Fruit fly (Drosophila melanogaster) whole organism, larva: ENCODE data around the gene cnir.

Source experiments
- noc ChIP-seq: fragments of 200-800 bp; sonication (Bioruptor generic); optimal IDR thresholded peaks from 3 replicates; lab custom pipeline; 2019; ENCODE audit warnings: missing biosample characterization, mild to moderate bottlenecking, missing genetic modification characterization, moderate library complexity

The cnir gene

DNA sequence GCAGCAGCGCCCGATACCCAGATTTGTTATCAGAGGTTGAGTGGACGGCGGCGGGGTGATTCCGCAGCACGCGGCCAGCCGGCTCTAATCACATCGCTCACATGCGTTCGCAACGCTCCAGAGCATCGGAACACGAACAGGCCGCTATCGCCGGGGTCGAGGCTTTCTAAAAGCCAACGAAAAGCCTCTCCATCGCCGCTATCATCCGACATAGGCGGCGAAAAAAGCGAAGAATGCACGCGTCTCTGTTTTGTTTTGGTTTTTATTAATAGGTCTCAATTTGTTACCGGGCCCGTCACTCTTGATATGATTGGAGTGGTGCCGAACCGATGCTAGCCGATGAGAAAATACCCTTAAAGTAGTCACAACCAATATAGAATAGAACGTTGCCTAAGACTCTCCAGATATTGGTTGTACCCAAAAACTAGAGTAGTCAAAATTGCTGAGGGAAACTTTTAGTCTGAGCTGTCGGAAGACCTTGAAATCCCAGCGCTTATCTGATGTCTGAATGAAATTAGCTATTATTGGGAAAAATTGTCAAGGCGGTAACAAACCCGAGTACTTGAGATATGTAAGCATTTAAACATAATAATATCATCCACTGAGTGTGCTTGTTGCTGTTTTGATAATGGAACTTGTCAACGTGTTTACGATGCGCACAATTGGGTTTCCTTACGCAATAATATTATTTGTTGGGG lies 2.5 kb upstream of the cnir start, which contains the start of gene CG17261:
CG17261 (plus strand) TSS at position 634 of the 698 bp plus-strand sequence.
- TF ChIP-seq noc = peak; percentile 89

DNA sequence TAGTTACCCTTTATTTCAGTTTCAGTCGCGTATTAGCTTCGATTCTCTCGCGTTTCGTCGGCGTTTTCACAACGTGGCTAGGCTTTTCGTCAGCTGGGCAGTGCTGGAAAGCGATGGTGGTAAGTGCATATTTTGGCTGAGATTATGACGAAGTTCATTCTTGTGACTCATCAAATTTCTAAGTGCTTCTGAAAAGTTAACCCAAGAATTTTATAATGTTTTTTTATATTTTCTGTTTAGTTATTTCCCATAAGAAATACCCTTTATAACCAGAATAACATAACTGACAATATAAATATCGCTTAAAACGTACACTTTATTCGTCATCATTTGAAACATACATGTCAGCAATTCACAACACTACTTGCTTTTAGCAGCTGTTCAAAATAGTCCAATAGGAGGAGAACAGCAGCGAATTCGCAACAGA lies 2.4 kb downstream of the cnir start, which contains the start of the genes CG17260 and SerRS:
CG17260 (plus strand) TSS at position 78 of the 427 bp plus-strand sequence.
SerRS (minus strand) TSS at position 251 of the 427 bp plus-strand sequence.
- peak; percentile 93 for TF ChIP-seq noc

- TF ChIP-seq noc = no peak
Observed at dm6 chr2L:3034969-3035368, 4.6 kb downstream of the cnir start, which contains the start of gene CG17258. Gene CG17258, minus strand, starts transcription at chr2L:3035348.

dm6 chr2L:3030350-3030749 lies 9.3 kb downstream of the cnir start, which contains the start of gene GABPI:
Gene GABPI, plus strand, starts transcription at chr2L:3030539.
- no peak for TF ChIP-seq noc

dm6 chr2L:3029012-3029411 lies 10.6 kb downstream of the cnir start, which contains the start of the genes Sf3b2 and CG17219:
Gene Sf3b2, minus strand, starts transcription at chr2L:3029168.
Gene CG17219, plus strand, starts transcription at chr2L:3029253.
- no peak for TF ChIP-seq noc

- no peak for TF ChIP-seq noc
Observed at dm6 chr2L:3022986-3023385, 16.6 kb downstream of the cnir start, which contains the start of the genes alpha4GT1 and Prp40. Gene alpha4GT1, minus strand, starts transcription at chr2L:3023141. Gene Prp40, plus strand, starts transcription at chr2L:3023226.

dm6 chr2L:3018212-3018611 lies 21.4 kb downstream of the cnir start, which contains the start of the genes CG17224 and CG17264:
Gene CG17224, minus strand, starts transcription at chr2L:3018308.
Gene CG17264, plus strand, starts transcription at chr2L:3018508.
- no peak for TF ChIP-seq noc

- no peak for TF ChIP-seq noc
Observed at dm6 chr2L:3012780-3013179, 26.8 kb downstream of the cnir start.

- TF ChIP-seq noc = no peak
Observed at dm6 chr2L:3011484-3011883, 28.1 kb downstream of the cnir start.

dm6 chr2L:3009438-3009837 lies 30.2 kb downstream of the cnir start:
- no peak for TF ChIP-seq noc

DNA sequence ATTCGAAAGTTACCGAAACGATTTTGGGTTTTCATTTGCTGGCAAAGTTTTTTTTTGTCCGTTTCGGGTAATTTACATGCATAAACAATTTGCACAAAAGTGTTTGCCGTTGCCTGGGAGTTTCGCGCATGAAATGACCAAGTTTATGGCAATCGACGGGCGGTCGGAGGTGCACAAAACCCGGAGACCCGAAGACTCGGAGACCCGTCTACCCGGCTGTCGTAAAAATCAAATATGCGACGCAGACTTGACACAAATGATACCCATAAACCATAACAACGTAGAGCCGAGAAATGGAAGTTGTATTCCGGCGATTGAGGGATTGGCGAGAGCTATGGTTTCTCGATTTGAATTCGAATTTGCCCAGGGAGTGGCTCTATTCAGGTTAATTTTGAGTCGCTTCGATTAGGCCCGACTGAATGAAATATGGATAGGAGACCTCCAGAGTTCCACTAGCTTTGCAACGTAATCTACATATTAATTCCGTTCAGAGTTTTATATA lies 32.6 kb downstream of the cnir start:
- TF ChIP-seq noc = no peak

- TF ChIP-seq noc = no peak
Observed at dm6 chr2L:3006194-3006593, 33.4 kb downstream of the cnir start.

DNA sequence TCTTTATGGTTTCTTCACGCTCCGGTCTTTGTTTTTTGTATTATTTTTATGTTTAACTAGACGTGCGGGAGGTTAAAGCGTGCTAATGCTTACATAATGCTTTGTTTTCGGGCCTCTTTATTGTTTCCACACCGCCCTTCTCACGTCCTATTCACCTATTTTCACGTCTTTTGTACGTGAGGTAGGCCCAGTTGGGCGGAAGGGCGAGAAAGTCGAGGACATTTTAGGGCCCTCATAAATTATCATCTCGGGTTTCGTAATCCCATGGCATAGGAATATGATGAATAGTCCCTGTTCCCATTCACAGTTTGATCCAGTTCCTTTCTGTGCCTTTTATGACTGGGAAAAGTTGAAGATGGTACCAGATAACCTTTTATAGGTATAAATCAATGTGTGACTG lies 34.1 kb downstream of the cnir start:
- no peak for TF ChIP-seq noc

dm6 chr2L:3004601-3005000 lies 35.0 kb downstream of the cnir start:
- no peak for TF ChIP-seq noc

DNA sequence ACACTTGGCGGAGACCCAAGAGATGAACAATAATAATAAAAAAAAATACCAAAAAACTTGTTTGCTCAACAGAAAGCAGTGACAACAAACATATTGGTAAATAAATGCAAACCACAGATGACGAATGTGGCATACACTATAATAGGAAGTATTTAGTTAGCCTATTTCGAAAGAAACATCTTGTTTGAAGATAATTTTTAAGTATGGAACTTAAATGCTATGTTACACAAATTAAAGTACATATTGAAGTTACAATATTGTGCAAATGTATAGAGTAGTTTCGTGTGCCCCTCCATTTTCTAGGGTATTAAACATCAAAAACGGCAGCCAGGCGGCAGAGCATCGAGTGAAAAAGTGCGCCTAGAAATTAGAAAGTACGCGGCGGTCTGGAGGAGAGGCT lies 36.2 kb downstream of the cnir start:
- TF ChIP-seq noc = no peak

dm6 chr2L:3001953-3002352 lies 37.7 kb downstream of the cnir start:
- no peak for TF ChIP-seq noc

DNA sequence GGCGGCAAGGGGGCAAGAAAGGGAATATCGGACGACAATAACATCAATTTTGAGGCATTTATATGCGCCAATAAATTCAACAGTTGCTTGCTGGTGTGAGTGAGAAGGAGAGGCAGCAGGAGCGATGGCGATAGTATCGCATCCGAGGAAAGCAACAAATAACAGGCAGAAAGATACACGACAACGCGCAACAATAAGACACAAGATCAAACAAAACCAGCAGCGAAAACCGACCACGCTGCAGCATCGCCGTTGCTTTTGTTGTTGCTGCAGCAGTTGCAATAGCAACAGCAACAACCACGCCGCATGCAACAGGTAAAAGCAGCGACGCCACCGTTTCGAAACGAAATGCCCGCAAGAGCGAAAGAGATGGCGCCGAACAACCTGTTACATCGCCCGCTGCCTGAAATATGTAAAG lies 39.1 kb downstream of the cnir start:
- no peak for TF ChIP-seq noc

DNA sequence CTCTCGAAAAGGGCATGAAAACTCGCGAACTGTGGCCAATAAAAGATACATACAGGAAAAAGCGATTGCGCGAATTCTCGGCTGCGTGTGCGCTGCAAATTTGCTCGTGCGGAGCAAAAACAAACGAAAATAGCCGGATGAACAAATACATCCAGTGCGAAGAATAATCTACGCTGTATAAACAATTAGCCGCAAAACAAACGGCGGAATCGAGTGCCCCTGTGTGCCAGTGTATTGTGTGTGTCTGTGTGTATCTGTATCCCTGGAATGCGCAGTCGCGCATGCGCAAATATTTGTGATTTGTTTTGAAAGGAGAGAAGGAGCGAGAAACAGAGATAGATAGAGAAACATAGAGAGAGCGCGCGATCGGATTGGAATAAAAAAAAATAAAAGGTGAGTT lies 40.0 kb downstream of the cnir start:
- no peak for TF ChIP-seq noc
